Worm (Caenorhabditis elegans) whole organism, young adult: Measurements from ENCODE around the gene eas-1.

ENCODE experiments used
- F22D6.2 ChIP-seq: sonication (generic microtip); optimal IDR thresholded peaks from 2 replicates; lab custom pipeline; 2016; ENCODE audit warnings: mild to moderate bottlenecking, missing genetic modification characterization, missing compliant biosample characterization
- F37B4.10 ChIP-seq: fragments of 200-800 bp; sonication (Bioruptor generic); IDR thresholded peaks from 2 replicates; pipeline ENCODE4 v1.3.6; 2022; ENCODE audit warnings: missing genetic modification characterization, missing compliant biosample characterization
- F57C9.4 ChIP-seq: sonication (generic microtip); optimal IDR thresholded peaks from 2 replicates; lab custom pipeline; 2017; ENCODE audit warnings: mild to moderate bottlenecking, missing genetic modification characterization, missing compliant biosample characterization
- K12H6.12 ChIP-seq: fragments of 200-800 bp; sonication (Bioruptor generic); optimal IDR thresholded peaks from 2 replicates; lab custom pipeline; 2018; ENCODE audit warnings: mild to moderate bottlenecking, missing genetic modification characterization, missing compliant biosample characterization
- T07F8.4 ChIP-seq: sonication (generic microtip); optimal IDR thresholded peaks from 2 replicates; lab custom pipeline; 2016; ENCODE audit warnings: mild to moderate bottlenecking, missing genetic modification characterization, moderate library complexity, missing compliant biosample characterization
- T26A5.8 ChIP-seq: sonication (generic microtip); optimal IDR thresholded peaks from 2 replicates; lab custom pipeline; 2016; ENCODE audit warnings: missing genetic modification characterization, missing compliant biosample characterization
- Y56A3A.18 ChIP-seq: fragments of 200-800 bp; sonication (Bioruptor generic); IDR thresholded peaks from 2 replicates; pipeline ENCODE4 v1.3.6; 2022; ENCODE audit warnings: missing genetic modification reagents, missing genetic modification characterization, missing compliant biosample characterization
- ZK185.1 ChIP-seq: sonication (generic microtip); optimal IDR thresholded peaks from 2 replicates; lab custom pipeline; 2016; ENCODE audit warnings: mild to moderate bottlenecking, missing genetic modification characterization, missing compliant biosample characterization; ENCODE audit not compliant: poor library complexity, severe bottlenecking
- ama-1 ChIP-seq, 3 experiments: fragments of 150-350 bp in 1 of 3; sonication (generic microtip) in 2 of 3; optimal IDR thresholded peaks; 2 replicates each; lab custom pipeline; 2014 to 2018; ENCODE audit warnings: missing biosample characterization in 2 of 3, missing genetic modification characterization in 2 of 3, missing genetic modification reagents in 2 of 3
- aptf-3 ChIP-seq: fragments of 200-800 bp; sonication (Bioruptor generic); IDR thresholded peaks from 2 replicates; pipeline ENCODE4 v1.3.6; 2022; ENCODE audit warnings: missing genetic modification characterization, missing compliant biosample characterization
- atf-7 ChIP-seq: sonication (generic microtip); optimal IDR thresholded peaks from 2 replicates; lab custom pipeline; 2017; ENCODE audit warnings: mild to moderate bottlenecking, missing genetic modification characterization, missing compliant biosample characterization
- athp-1 ChIP-seq: sonication (generic microtip); optimal IDR thresholded peaks from 2 replicates; lab custom pipeline; 2017; ENCODE audit warnings: mild to moderate bottlenecking, missing genetic modification characterization, missing compliant biosample characterization
- bed-1 ChIP-seq: fragments of 200-800 bp; sonication (Bioruptor generic); IDR thresholded peaks from 2 replicates; pipeline ENCODE4 v1.3.6; 2022; ENCODE audit warnings: missing genetic modification reagents, missing genetic modification characterization, missing compliant biosample characterization
- bed-2 ChIP-seq: fragments of 200-800 bp; sonication (Bioruptor generic); IDR thresholded peaks from 2 replicates; pipeline ENCODE4 v1.3.6; 2022; ENCODE audit warnings: missing genetic modification reagents, missing genetic modification characterization, missing compliant biosample characterization
- cebp-1 ChIP-seq, 2 experiments: fragments of 200-800 bp in 1 of 2; sonication (Bioruptor generic) in 1 of 2; sonication (generic microtip) in 1 of 2; IDR thresholded peaks in 1 of 2; optimal IDR thresholded peaks in 1 of 2; 2 replicates each; pipeline versions ENCODE4 v1.3.6 to Lab custom; 2017 to 2022; ENCODE audit warnings: missing compliant biosample characterization in 2 of 2, missing genetic modification characterization in 2 of 2, mild to moderate bottlenecking in 1 of 2, missing genetic modification reagents in 1 of 2, moderate library complexity in 1 of 2
- ceh-91 ChIP-seq: fragments of 200-800 bp; sonication (Bioruptor generic); IDR thresholded peaks from 2 replicates; pipeline ENCODE4 v1.3.6; 2022; ENCODE audit warnings: missing genetic modification reagents, missing genetic modification characterization, missing compliant biosample characterization
- chd-7 ChIP-seq: sonication (generic microtip); optimal IDR thresholded peaks from 2 replicates; lab custom pipeline; 2016; ENCODE audit warnings: mild to moderate bottlenecking, missing genetic modification characterization, moderate library complexity, missing compliant biosample characterization
- dpl-1 ChIP-seq: fragments of 150-350 bp; optimal IDR thresholded peaks from 2 replicates; lab custom pipeline; 2014; ENCODE audit warnings: missing biosample characterization, missing genetic modification reagents, missing genetic modification characterization
- efl-1 ChIP-seq: fragments of 150-350 bp; optimal IDR thresholded peaks from 2 replicates; lab custom pipeline; 2014; ENCODE audit warnings: missing biosample characterization, missing genetic modification reagents, missing genetic modification characterization
- egrh-3 ChIP-seq: fragments of 200-800 bp; sonication (Bioruptor generic); IDR thresholded peaks from 2 replicates; pipeline ENCODE4 v1.3.6; 2022; ENCODE audit warnings: missing genetic modification reagents, missing genetic modification characterization, missing compliant biosample characterization
- ekl-4 ChIP-seq: fragments of 200-800 bp; sonication (Bioruptor generic); IDR thresholded peaks from 2 replicates; pipeline ENCODE4 v1.3.6; 2022; ENCODE audit warnings: missing genetic modification reagents, missing genetic modification characterization, missing compliant biosample characterization
- fkh-3 ChIP-seq: sonication (generic microtip); optimal IDR thresholded peaks from 2 replicates; lab custom pipeline; 2016; ENCODE audit warnings: mild to moderate bottlenecking, missing genetic modification characterization, missing compliant biosample characterization
- him-1 ChIP-seq: sonication (generic microtip); optimal IDR thresholded peaks from 2 replicates; lab custom pipeline; 2016; ENCODE audit warnings: missing genotype, missing genetic modification reagents, missing genetic modification characterization, missing compliant biosample characterization
- hmg-1.2 ChIP-seq: fragments of 200-800 bp; sonication (Bioruptor generic); IDR thresholded peaks from 2 replicates; pipeline ENCODE4 v1.3.6; 2022; ENCODE audit warnings: missing genetic modification reagents, missing genetic modification characterization, missing compliant biosample characterization
- hrde-1 ChIP-seq: sonication (generic microtip); optimal IDR thresholded peaks from 2 replicates; lab custom pipeline; 2016; ENCODE audit warnings: missing genetic modification characterization, mild to moderate bottlenecking, missing compliant biosample characterization, moderate library complexity, missing genotype, missing genetic modification reagents, borderline replicate concordance
- hsf-1 ChIP-seq: fragments of 200-800 bp; sonication (Bioruptor generic); IDR thresholded peaks from 2 replicates; pipeline ENCODE4 v1.3.6; 2022; ENCODE audit warnings: missing genetic modification reagents, missing genetic modification characterization, missing compliant biosample characterization
- lin-26 ChIP-seq: fragments of 200-800 bp; sonication (Bioruptor generic); IDR thresholded peaks from 2 replicates; pipeline ENCODE4 v1.3.6; 2022; ENCODE audit warnings: missing genetic modification reagents, missing genetic modification characterization, missing compliant biosample characterization
- lin-35 ChIP-seq, 3 experiments: fragments of 150-350 bp in 2 of 3; sonication (generic microtip) in 1 of 3; optimal IDR thresholded peaks; 2 replicates each; lab custom pipeline; 2014 to 2018; ENCODE audit warnings: missing biosample characterization in 3 of 3, missing genetic modification characterization in 3 of 3, missing genetic modification reagents in 3 of 3
- lsl-1 ChIP-seq: fragments of 200-800 bp; sonication (Bioruptor generic); optimal IDR thresholded peaks from 2 replicates; lab custom pipeline; 2018; ENCODE audit warnings: mild to moderate bottlenecking, missing genetic modification characterization, moderate library complexity, missing compliant biosample characterization
- madf-6 ChIP-seq: fragments of 200-800 bp; sonication (Bioruptor generic); IDR thresholded peaks from 2 replicates; pipeline ENCODE4 v1.3.6; 2022; ENCODE audit warnings: missing genetic modification reagents, missing genetic modification characterization, missing compliant biosample characterization
- mes-4 ChIP-seq: sonication (generic microtip); optimal IDR thresholded peaks from 2 replicates; lab custom pipeline; 2016; ENCODE audit warnings: missing genotype, missing genetic modification characterization, missing compliant biosample characterization
- mxl-1 ChIP-seq: sonication (generic microtip); optimal IDR thresholded peaks from 2 replicates; lab custom pipeline; 2016; ENCODE audit warnings: missing genetic modification characterization, missing compliant biosample characterization
- nhr-120 ChIP-seq: fragments of 200-800 bp; sonication (Bioruptor generic); IDR thresholded peaks from 2 replicates; pipeline ENCODE4 v1.3.6; 2022; ENCODE audit warnings: missing genetic modification characterization, missing compliant biosample characterization
- nhr-80 ChIP-seq: sonication (generic microtip); optimal IDR thresholded peaks from 2 replicates; lab custom pipeline; 2016; ENCODE audit warnings: missing genetic modification characterization, missing compliant biosample characterization
- pha-4 ChIP-seq: fragments of 150-350 bp; sonication (generic microtip); optimal IDR thresholded peaks from 2 replicates; lab custom pipeline; 2014; ENCODE audit warnings: missing biosample characterization, missing genetic modification reagents, missing genetic modification characterization
- rcor-1 ChIP-seq: fragments of 200-800 bp; sonication (Bioruptor generic); IDR thresholded peaks from 2 replicates; pipeline ENCODE4 v1.3.6; 2022; ENCODE audit warnings: missing genetic modification reagents, missing genetic modification characterization, missing compliant biosample characterization
- sdz-38 ChIP-seq: sonication (generic microtip); optimal IDR thresholded peaks from 2 replicates; lab custom pipeline; 2016; ENCODE audit warnings: missing genotype, missing genetic modification characterization, missing compliant biosample characterization
- snpc-4 ChIP-seq, 5 experiments: fragments of 150-350 bp in 1 of 5; sonication (generic microtip) in 4 of 5; optimal IDR thresholded peaks; 2 replicates each; lab custom pipeline; 2014 to 2018; ENCODE audit warnings: missing genetic modification characterization in 5 of 5, missing biosample characterization in 3 of 5, antibody characterized with exemption in 2 of 5, mild to moderate bottlenecking in 2 of 5, missing compliant biosample characterization in 2 of 5, missing genotype in 2 of 5, moderate library complexity in 2 of 5, missing genetic modification reagents in 1 of 5
- unc-130 ChIP-seq: sonication (generic microtip); optimal IDR thresholded peaks from 2 replicates; lab custom pipeline; 2016; ENCODE audit warnings: missing genetic modification reagents, missing genetic modification characterization, missing compliant biosample characterization
- zim-3 ChIP-seq: sonication (generic microtip); optimal IDR thresholded peaks from 2 replicates; lab custom pipeline; 2017; ENCODE audit warnings: mild to moderate bottlenecking, missing genetic modification characterization, moderate library complexity, missing compliant biosample characterization
- ztf-25 ChIP-seq: fragments of 200-800 bp; sonication (Bioruptor generic); IDR thresholded peaks from 2 replicates; pipeline ENCODE4 v1.3.6; 2022; ENCODE audit warnings: missing genetic modification reagents, missing genetic modification characterization, missing compliant biosample characterization

Gene eas-1

DNA sequence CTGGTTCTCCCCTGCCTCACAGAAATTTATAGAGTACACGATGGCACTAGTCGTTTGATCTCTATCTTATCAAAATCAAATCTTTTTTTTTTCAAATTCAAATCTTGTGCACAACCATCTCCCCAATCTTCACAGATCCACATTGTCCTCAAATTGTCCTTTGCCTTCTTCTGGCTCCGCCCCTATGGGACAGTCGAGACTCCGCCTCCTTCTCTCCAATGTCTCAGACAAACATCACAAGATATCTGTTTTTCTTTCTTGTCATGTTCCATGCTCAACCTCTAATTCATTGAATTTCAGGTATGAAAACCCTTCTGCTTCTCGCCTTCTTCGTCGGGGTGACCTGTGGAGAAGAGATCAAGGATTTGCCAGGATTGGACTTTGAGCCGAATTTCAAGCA is 2.9 kb upstream of the eas-1 start, which contains the start of gene ctsa-1.1:
Gene ctsa-1.1 (plus strand): TSS at position 301 of the 400 bp plus-strand sequence.
- TF ChIP-seq hsf-1 (GFP tag; lab: Robert Waterston, UW): 0 out of 2 replicates have a peak, but pooled peaks have one; percentile 33
- no peak for TF ChIP-seq K12H6.12 (tag; lab: Kevin White, UChicago)
- no peak for TF ChIP-seq T07F8.4 (tag; lab: Kevin White, UChicago)
- no peak for TF ChIP-seq F37B4.10
- TF ChIP-seq rcor-1 (GFP tag; lab: Robert Waterston, UW): no peak

DNA sequence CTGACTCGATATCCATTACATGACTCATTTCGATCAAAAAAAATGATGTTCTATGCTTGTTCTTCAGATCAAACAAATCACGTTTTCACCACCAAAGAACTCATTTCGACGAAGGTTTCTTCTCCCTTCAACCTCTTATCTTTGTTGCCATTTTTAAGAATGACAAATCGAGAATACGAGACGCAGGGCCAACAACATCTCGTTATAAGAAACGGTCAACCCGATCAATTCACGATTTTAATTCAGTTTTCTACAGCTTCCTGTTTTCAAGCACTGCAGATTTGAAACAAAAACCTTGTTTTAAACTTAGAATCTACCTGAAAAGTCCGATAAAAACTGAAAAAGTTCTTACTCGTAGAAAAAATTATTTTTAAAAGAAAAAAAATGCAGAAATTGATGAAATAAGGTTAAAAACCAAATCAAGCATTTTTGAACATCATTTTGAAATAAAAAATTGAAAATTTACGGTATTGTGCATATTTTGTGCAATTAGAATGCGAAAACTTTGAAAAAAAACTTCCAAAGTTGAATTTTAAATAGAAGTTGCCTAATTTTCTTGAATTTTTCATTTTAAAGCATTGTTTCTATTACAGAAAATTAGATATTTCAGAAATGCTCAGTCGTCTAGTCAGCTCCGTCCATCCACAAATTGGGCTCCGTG is 1.4 kb downstream of the eas-1 start, which contains the start of gene acs-11:
Gene acs-11 (plus strand): TSS at position 611 of the 661 bp plus-strand sequence.
- TF ChIP-seq mxl-1 (tag; lab: Kevin White, UChicago) (no peak), sdz-38 (tag; lab: Kevin White, UChicago) (no peak), nhr-80 (tag; lab: Kevin White, UChicago) (peak; percentile 45), him-1 (tag; lab: Kevin White, UChicago) (no peak), efl-1 (GFP tag; lab: Kevin White, UChicago) (no peak), Y56A3A.18 (GFP tag; lab: Robert Waterston, UW) (0 out of 2 replicates have a peak, but pooled peaks have one; percentile 43), ama-1 (optimal IDR thresholded peaks at IDR 0.05; lab: Kevin White, UChicago) (peak; percentile 49), ama-1 (GFP tag; optimal IDR thresholded peaks at IDR 0.05; lab: Kevin White, UChicago) (no peak), bed-2 (GFP tag; lab: Robert Waterston, UW) (no peak), madf-6 (GFP tag; lab: Robert Waterston, UW) (peak; percentile 20; the same call in 1 of the 2 replicates), athp-1 (tag; lab: Kevin White, UChicago) (no peak), pha-4 (tag; lab: Kevin White, UChicago) (no peak), ekl-4 (GFP tag; lab: Robert Waterston, UW) (no peak), egrh-3 (GFP tag; lab: Robert Waterston, UW) (no peak), dpl-1 (GFP tag; lab: Kevin White, UChicago) (no peak), hmg-1.2 (GFP tag; lab: Robert Waterston, UW) (0 out of 2 replicates have a peak, but pooled peaks have one; percentile 7), K12H6.12 (tag; lab: Kevin White, UChicago) (no peak), F57C9.4 (tag; lab: Kevin White, UChicago) (no peak), zim-3 (tag; lab: Kevin White, UChicago) (no peak), ZK185.1 (tag; lab: Kevin White, UChicago) (no peak), T26A5.8 (tag; lab: Kevin White, UChicago) (no peak), lin-35 (GFP tag; optimal IDR thresholded peaks at IDR 0.05; lab: Kevin White, UChicago) (no peak), F37B4.10 (no peak), ztf-25 (no peak), chd-7 (tag; lab: Kevin White, UChicago) (no peak), ceh-91 (GFP tag; lab: Robert Waterston, UW) (no peak), F22D6.2 (tag; lab: Kevin White, UChicago) (no peak), bed-1 (GFP tag; lab: Robert Waterston, UW) (no peak), lsl-1 (GFP tag; lab: Kevin White, UChicago) (no peak), mes-4 (tag; lab: Kevin White, UChicago) (no peak), aptf-3 (GFP tag; lab: Robert Waterston, UW) (no peak), atf-7 (tag; lab: Kevin White, UChicago) (no peak), fkh-3 (no peak), snpc-4 (GFP tag; optimal IDR thresholded peaks at IDR 0.05; lab: Kevin White, UChicago) (no peak), snpc-4 (tag; optimal IDR thresholded peaks at IDR 0.05; lab: Kevin White, UChicago) (no peak), unc-130 (GFP tag; lab: Kevin White, UChicago) (no peak), lin-26 (GFP tag; lab: Robert Waterston, UW) (no peak), cebp-1 (GFP tag; IDR thresholded peaks at IDR 0.05; lab: Robert Waterston, UW) (no peak), cebp-1 (tag; optimal IDR thresholded peaks at IDR 0.05; lab: Kevin White, UChicago) (peak; percentile 0), nhr-120 (no peak), hrde-1 (tag; lab: Kevin White, UChicago) (no peak)
